Fruit fly (Drosophila melanogaster) whole organism, embryonic: ENCODE measurements around the gene Rpt5.

Source experiments
- Atf3 ChIP-seq: fragments of 200-800 bp; sonication (Bioruptor generic); optimal IDR thresholded peaks from 3 replicates; lab custom pipeline; 2016; ENCODE audit warnings: missing biosample characterization, missing genetic modification characterization
- Awh ChIP-seq: fragments of 200-800 bp; sonication (Bioruptor generic); IDR thresholded peaks from 2 replicates; pipeline ENCODE4, ENCODE4 v1.3.6; 2022; ENCODE audit warnings: missing biosample characterization, missing genetic modification characterization
- CG10209 ChIP-seq: fragments of 200-800 bp; sonication (Bioruptor generic); optimal IDR thresholded peaks from 3 replicates; lab custom pipeline; 2017; ENCODE audit warnings: missing biosample characterization, mild to moderate bottlenecking, missing genetic modification characterization, missing genetic modification reagents
- CG10321 ChIP-seq: fragments of 200-800 bp; sonication (Bioruptor generic); IDR thresholded peaks from 2 replicates; pipeline ENCODE4 v1.3.6; 2022; ENCODE audit warnings: missing biosample characterization, missing genetic modification characterization
- CG10366 ChIP-seq: fragments of 200-800 bp; sonication (Bioruptor generic); IDR thresholded peaks from 2 replicates; pipeline ENCODE4 v1.3.6; 2022; ENCODE audit warnings: missing biosample characterization, missing genetic modification characterization
- CG10462 ChIP-seq: fragments of 200-800 bp; sonication (Bioruptor generic); optimal IDR thresholded peaks from 2 replicates; lab custom pipeline; 2016; ENCODE audit warnings: missing biosample characterization, missing genetic modification characterization
- CG11093 ChIP-seq: fragments of 200-800 bp; sonication (Bioruptor generic); IDR thresholded peaks from 3 replicates; pipeline ENCODE4 v1.3.6; 2022; ENCODE audit warnings: missing biosample characterization, missing genetic modification characterization
- CG11456 ChIP-seq: fragments of 200-800 bp; sonication (Bioruptor generic); IDR thresholded peaks from 3 replicates; pipeline ENCODE4 v1.3.6; 2022; ENCODE audit warnings: missing biosample characterization, missing genetic modification characterization
- CG11695 ChIP-seq: fragments of 200-800 bp; sonication (Bioruptor generic); IDR thresholded peaks from 3 replicates; pipeline ENCODE4 v1.3.6; 2022; ENCODE audit warnings: missing biosample characterization, missing genetic modification characterization
- CG12236 ChIP-seq: fragments of 200-800 bp; sonication (Bioruptor generic); optimal IDR thresholded peaks from 2 replicates; lab custom pipeline; 2016; ENCODE audit warnings: missing biosample characterization, missing genetic modification characterization
- CG13424 ChIP-seq: fragments of 200-800 bp; sonication (Bioruptor generic); optimal IDR thresholded peaks from 2 replicates; lab custom pipeline; 2019; ENCODE audit warnings: missing biosample characterization, mild to moderate bottlenecking, missing genetic modification characterization, moderate library complexity
- CG14710 ChIP-seq: fragments of 200-800 bp; sonication (Bioruptor generic); optimal IDR thresholded peaks from 3 replicates; lab custom pipeline; 2019; ENCODE audit warnings: missing biosample characterization, mild to moderate bottlenecking, missing genetic modification characterization, moderate library complexity
- CG17361 ChIP-seq: fragments of 200-800 bp; sonication (Bioruptor generic); IDR thresholded peaks from 3 replicates; pipeline ENCODE4 v1.3.6; 2022; ENCODE audit warnings: missing biosample characterization, missing genetic modification characterization
- CG17912 ChIP-seq: fragments of 200-800 bp; sonication (Bioruptor generic); optimal IDR thresholded peaks from 2 replicates; lab custom pipeline; 2018; ENCODE audit warnings: missing biosample characterization, mild to moderate bottlenecking, missing genetic modification characterization
- CG32532 ChIP-seq: fragments of 200-800 bp; sonication (Bioruptor generic); IDR thresholded peaks from 2 replicates; pipeline ENCODE4 v1.3.6; 2022; ENCODE audit warnings: missing biosample characterization, missing genetic modification characterization
- CG33213 ChIP-seq: fragments of 200-800 bp; sonication (Bioruptor generic); optimal IDR thresholded peaks from 3 replicates; lab custom pipeline; 2016; ENCODE audit warnings: missing biosample characterization, missing genetic modification characterization
- CG33557 ChIP-seq: fragments of 200-800 bp; sonication (Bioruptor generic); optimal IDR thresholded peaks from 2 replicates; lab custom pipeline; 2019; ENCODE audit warnings: missing biosample characterization, mild to moderate bottlenecking, missing genetic modification characterization, moderate library complexity
- CG7987 ChIP-seq: fragments of 200-800 bp; sonication (Bioruptor generic); optimal IDR thresholded peaks from 2 replicates; lab custom pipeline; 2018; ENCODE audit warnings: missing biosample characterization, mild to moderate bottlenecking, missing genetic modification characterization, moderate library complexity
- CG9876 ChIP-seq: fragments of 200-800 bp; sonication (Bioruptor generic); optimal IDR thresholded peaks from 2 replicates; lab custom pipeline; 2016; ENCODE audit warnings: missing biosample characterization, missing genetic modification characterization
- Dip2 ChIP-seq: fragments of 200-800 bp; sonication (Bioruptor generic); IDR thresholded peaks from 2 replicates; pipeline ENCODE4 v1.3.6; 2022; ENCODE audit warnings: missing biosample characterization, missing genetic modification characterization
- Drgx ChIP-seq: fragments of 200-800 bp; sonication (Bioruptor generic); IDR thresholded peaks from 2 replicates; pipeline ENCODE4 v1.3.6; 2022; ENCODE audit warnings: missing biosample characterization, missing genetic modification characterization
- E2f1 ChIP-seq: fragments of 200-800 bp; sonication (Bioruptor generic); IDR thresholded peaks from 2 replicates; pipeline ENCODE4 v1.3.6; 2022; ENCODE audit warnings: missing biosample characterization, missing genetic modification characterization
- Hr78 ChIP-seq, 2 experiments: fragments of 200-800 bp in 1 of 2; fragments of >200 bp in 1 of 2; sonication (Bioruptor generic) in 1 of 2; optimal IDR thresholded peaks; 2 replicates each; lab custom pipeline; 2017 to 2019; ENCODE audit warnings: missing biosample characterization in 2 of 2, missing genetic modification characterization in 2 of 2, mild to moderate bottlenecking in 1 of 2, moderate library complexity in 1 of 2
- MESR4 ChIP-seq: fragments of 200-800 bp; sonication (Bioruptor generic); optimal IDR thresholded peaks from 2 replicates; lab custom pipeline; 2018; ENCODE audit warnings: missing biosample characterization, mild to moderate bottlenecking, missing genetic modification characterization, moderate library complexity
- Meics ChIP-seq: fragments of 200-800 bp; sonication (Bioruptor generic); optimal IDR thresholded peaks from 2 replicates; lab custom pipeline; 2017; ENCODE audit warnings: missing biosample characterization, mild to moderate bottlenecking, missing genetic modification characterization
- Mrtf ChIP-seq: fragments of 200-800 bp; sonication (Bioruptor generic); IDR thresholded peaks from 3 replicates; pipeline ENCODE4 v1.3.6; 2022; ENCODE audit warnings: missing biosample characterization, missing genetic modification characterization
- NC2α ChIP-seq: fragments of 200-800 bp; sonication (Bioruptor generic); optimal IDR thresholded peaks from 2 replicates; lab custom pipeline; 2016; ENCODE audit warnings: missing biosample characterization, missing genetic modification characterization
- Nf-YA ChIP-seq: fragments of 200-800 bp; sonication (Bioruptor generic); IDR thresholded peaks from 2 replicates; pipeline ENCODE4 v1.3.6; 2022; ENCODE audit warnings: missing biosample characterization, missing genetic modification characterization
- Nf-YB ChIP-seq: fragments of 200-800 bp; sonication (Bioruptor generic); optimal IDR thresholded peaks from 3 replicates; lab custom pipeline; 2019; ENCODE audit warnings: missing biosample characterization, mild to moderate bottlenecking, missing genetic modification characterization, moderate library complexity
- Scr ChIP-seq: fragments of 200-800 bp; sonication (Bioruptor generic); IDR thresholded peaks from 2 replicates; pipeline ENCODE4 v1.3.6; 2022; ENCODE audit warnings: missing biosample characterization, missing genetic modification characterization; ENCODE audit not compliant: partially characterized antibody
- Sox102F ChIP-seq: fragments of 200-800 bp; sonication (Bioruptor generic); optimal IDR thresholded peaks from 2 replicates; lab custom pipeline; 2018; ENCODE audit warnings: missing biosample characterization, mild to moderate bottlenecking, missing genetic modification characterization, moderate library complexity
- al ChIP-seq: fragments of 200-800 bp; sonication (Bioruptor generic); IDR thresholded peaks from 2 replicates; pipeline ENCODE4 v1.3.6; 2022; ENCODE audit warnings: missing biosample characterization, missing genetic modification characterization
- bigmax ChIP-seq: fragments of 200-800 bp; sonication (Bioruptor generic); optimal IDR thresholded peaks from 2 replicates; lab custom pipeline; 2018; ENCODE audit warnings: missing biosample characterization, mild to moderate bottlenecking, missing genetic modification characterization
- dmrt99B ChIP-seq: fragments of 200-800 bp; sonication (Bioruptor generic); optimal IDR thresholded peaks from 2 replicates; lab custom pipeline; 2018; ENCODE audit warnings: missing biosample characterization, mild to moderate bottlenecking, missing genetic modification characterization, moderate library complexity
- ems ChIP-seq: fragments of 200-800 bp; sonication (Bioruptor generic); optimal IDR thresholded peaks from 3 replicates; lab custom pipeline; 2016; ENCODE audit warnings: missing biosample characterization, missing genetic modification characterization
- fd96Cb ChIP-seq: fragments of 200-800 bp; sonication (Bioruptor generic); optimal IDR thresholded peaks from 2 replicates; lab custom pipeline; 2018; ENCODE audit warnings: missing biosample characterization, mild to moderate bottlenecking, missing genetic modification characterization, moderate library complexity
- gcm2 ChIP-seq: fragments of 200-800 bp; sonication (Bioruptor generic); optimal IDR thresholded peaks from 2 replicates; lab custom pipeline; 2016; ENCODE audit warnings: missing biosample characterization, missing genetic modification characterization
- hkb ChIP-seq, 2 experiments: fragments of 200-800 bp in 1 of 2; fragments of >200 bp in 1 of 2; sonication (Bioruptor generic) in 1 of 2; IDR thresholded peaks in 1 of 2; optimal IDR thresholded peaks in 1 of 2; 2 replicates each; pipeline versions ENCODE4 v1.3.6 to Lab custom; 2017 to 2022; ENCODE audit warnings: missing biosample characterization in 1 of 2, missing genetic modification characterization in 1 of 2
- hth ChIP-seq: fragments of >200 bp; optimal IDR thresholded peaks from 2 replicates; lab custom pipeline; 2017; ENCODE audit warnings: inconsistent platforms
- lov ChIP-seq, 2 experiments: fragments of 200-800 bp in 1 of 2; fragments of >200 bp in 1 of 2; sonication (Bioruptor generic) in 1 of 2; IDR thresholded peaks in 1 of 2; optimal IDR thresholded peaks in 1 of 2; 2 replicates in 1 of 2; 3 replicates in 1 of 2; pipeline versions ENCODE4 v1.3.6 to Lab custom; 2017 to 2022; ENCODE audit warnings: missing biosample characterization in 1 of 2, missing genetic modification characterization in 1 of 2
- pum ChIP-seq: fragments of 200-800 bp; sonication (Bioruptor generic); optimal IDR thresholded peaks from 2 replicates; lab custom pipeline; 2016; ENCODE audit warnings: missing biosample characterization, missing genetic modification characterization
- salm ChIP-seq: fragments of 200-800 bp; sonication (Bioruptor generic); optimal IDR thresholded peaks from 2 replicates; lab custom pipeline; 2018; ENCODE audit warnings: missing biosample characterization, mild to moderate bottlenecking, missing genetic modification characterization
- sc ChIP-seq, 3 experiments: fragments of >200 bp in 2 of 3; fragments of 200-800 bp in 1 of 3; sonication (Bioruptor generic) in 1 of 3; optimal IDR thresholded peaks; 2 replicates in 2 of 3; 3 replicates in 1 of 3; lab custom pipeline; 2017; ENCODE audit warnings: mild to moderate bottlenecking in 1 of 3, missing biosample characterization in 1 of 3, missing genetic modification characterization in 1 of 3, missing genetic modification reagents in 1 of 3
- sna ChIP-seq: fragments of 200-800 bp; sonication (Bioruptor generic); IDR thresholded peaks from 2 replicates; pipeline ENCODE4 v1.3.6; 2022; ENCODE audit warnings: missing biosample characterization, missing genetic modification characterization; ENCODE audit not compliant: partially characterized antibody
- sr ChIP-seq: fragments of 200-800 bp; sonication (Bioruptor generic); IDR thresholded peaks from 3 replicates; pipeline ENCODE4 v1.3.6; 2022; ENCODE audit warnings: missing biosample characterization, missing genetic modification characterization
- stwl ChIP-seq: fragments of 200-800 bp; sonication (Bioruptor generic); optimal IDR thresholded peaks from 3 replicates; lab custom pipeline; 2018; ENCODE audit warnings: missing biosample characterization, mild to moderate bottlenecking, missing genetic modification characterization, moderate library complexity
- tap ChIP-seq: fragments of 200-800 bp; optimal IDR thresholded peaks from 3 replicates; lab custom pipeline; 2019; ENCODE audit warnings: missing biosample characterization, mild to moderate bottlenecking, missing genetic modification characterization, moderate library complexity
- unc-4 ChIP-seq: fragments of 200-800 bp; sonication (Bioruptor generic); IDR thresholded peaks from 2 replicates; pipeline ENCODE4 v1.3.6; 2022; ENCODE audit warnings: missing biosample characterization, missing genetic modification characterization; ENCODE audit not compliant: partially characterized antibody

The Rpt5 gene

dm6 chr3R:23709508-23710208 lies 43.0 kb upstream of the Rpt5 start, which contains the start of gene CG10301 (continued):
- TF ChIP-seq Sox102F (GFP tag; lab: Kevin White, UChicago) (peak; percentile 70), tap (peak; percentile 0), bigmax (GFP tag; lab: Kevin White, UChicago) (no peak), lov (optimal IDR thresholded peaks at IDR 0.05; lab: Kevin White, UChicago) (no peak), lov (GFP tag; IDR thresholded peaks at IDR 0.05; lab: Robert Waterston, UW) (peak; percentile 62; the same call in 1 of the 3 replicates), fd96Cb (peak; percentile 69), CG9876 (GFP tag; lab: Kevin White, UChicago) (no peak), CG33213 (peak; percentile 19), E2f1 (GFP tag; lab: Robert Waterston, UW) (peak; percentile 60), CG11456 (no peak), CG10321 (GFP tag; lab: Robert Waterston, UW) (no peak), hth (lab: Kevin White, UChicago) (no peak), MESR4 (GFP tag; lab: Kevin White, UChicago) (no peak), sna (no peak), CG10209 (GFP tag; lab: Kevin White, UChicago) (peak; percentile 67), CG17912 (GFP tag; lab: Kevin White, UChicago) (no peak), CG7987 (GFP tag; lab: Kevin White, UChicago) (no peak), sr (GFP tag; lab: Robert Waterston, UW) (no peak), salm (tag; lab: Kevin White, UChicago) (no peak), CG14710 (peak; percentile 78), CG17361 (peak; percentile 63), sc (optimal IDR thresholded peaks at IDR 0.05; lab: Kevin White, UChicago) (no peak), sc (GFP tag; optimal IDR thresholded peaks at IDR 0.05; lab: Kevin White, UChicago) (peak; percentile 50), al (GFP tag; lab: Robert Waterston, UW) (no peak), Hr78 (GFP tag; optimal IDR thresholded peaks at IDR 0.05; lab: Kevin White, UChicago) (no peak), CG32532 (GFP tag; lab: Robert Waterston, UW) (no peak), CG11695 (GFP tag; lab: Robert Waterston, UW) (peak; percentile 50; the same call in 1 of the 3 replicates), Meics (GFP tag; lab: Kevin White, UChicago) (no peak), stwl (tag; lab: Kevin White, UChicago) (peak; percentile 21), CG10366 (peak; percentile 53), Scr (GFP tag; lab: Robert Waterston, UW) (no peak), pum (GFP tag; lab: Kevin White, UChicago) (no peak), CG10462 (GFP tag; lab: Kevin White, UChicago) (peak; percentile 43), hkb (optimal IDR thresholded peaks at IDR 0.05; lab: Kevin White, UChicago) (no peak), hkb (GFP tag; IDR thresholded peaks at IDR 0.05; lab: Robert Waterston, UW) (peak; percentile 55; the same call in 1 of the 2 replicates), unc-4 (no peak), Nf-YA (GFP tag; lab: Robert Waterston, UW) (no peak), NC2α (GFP tag; lab: Kevin White, UChicago) (peak; percentile 9), Drgx (GFP tag; lab: Robert Waterston, UW) (no peak), Atf3 (GFP tag; lab: Kevin White, UChicago) (peak; percentile 17), Awh (GFP tag; lab: Robert Waterston, UW) (peak; percentile 52), dmrt99B (tag; lab: Kevin White, UChicago) (peak; percentile 66), CG13424 (tag; lab: Kevin White, UChicago) (peak; percentile 60), Dip2 (no peak), Nf-YB (GFP tag; lab: Kevin White, UChicago) (peak; percentile 8), Mrtf (GFP tag; lab: Robert Waterston, UW) (peak; percentile 20; the same call in 1 of the 3 replicates), CG33557 (peak; percentile 61), CG12236 (peak; percentile 7), ems (peak; percentile 24), gcm2 (GFP tag; lab: Kevin White, UChicago) (no peak), CG11093 (GFP tag; lab: Robert Waterston, UW) (no peak)
